Fruit fly (Drosophila melanogaster): Measurements from ENCODE around the gene CG9541.

The CG9541 gene

dm6 chr2L:8984614-8985318 lies 9.5 kb upstream of the CG9541 start, which contains the start of gene CG13101 (continued):
- peak; percentile 61 for TF ChIP-seq CG10565 (GFP tag; optimal IDR thresholded peaks at IDR 0.05)
- TF ChIP-seq CG15011 (GFP tag; optimal IDR thresholded peaks at IDR 0.05), result peak; percentile 82
- TF ChIP-seq Scr (GFP tag; IDR thresholded peaks at IDR 0.05; ENCODE audit: partially characterized antibody), result no peak
- TF ChIP-seq jigr1 (GFP tag; IDR thresholded peaks at IDR 0.05), result peak; percentile 77
- peak; percentile 76 for TF ChIP-seq Rx (GFP tag; IDR thresholded peaks at IDR 0.05)
- peak; percentile 92 for TF ChIP-seq CG32772 (GFP tag; IDR thresholded peaks at IDR 0.05)
- peak; percentile 86 for TF ChIP-seq NFAT (GFP tag; IDR thresholded peaks at IDR 0.05)
- peak; percentile 89 for TF ChIP-seq CG2202 (tag; optimal IDR thresholded peaks at IDR 0.05)
- TF ChIP-seq CG10959 (GFP tag; IDR thresholded peaks at IDR 0.05), result peak; percentile 85
- peak; percentile 92 for TF ChIP-seq CG10366 (GFP tag; IDR thresholded peaks at IDR 0.05)
- TF ChIP-seq Lhr (GFP tag; optimal IDR thresholded peaks at IDR 0.05), result peak; percentile 71
- peak; percentile 24 for TF ChIP-seq CG4328 (GFP tag; optimal IDR thresholded peaks at IDR 0.05)
- no peak for TF ChIP-seq zen2 (GFP tag; IDR thresholded peaks at IDR 0.05; ENCODE audit: partially characterized antibody)
- TF ChIP-seq CG31441 (GFP tag; IDR thresholded peaks at IDR 0.05), result peak; percentile 97
- no peak for TF ChIP-seq usp (GFP tag; optimal IDR thresholded peaks at IDR 0.05)
- peak; percentile 83 for TF ChIP-seq Atf-2 (GFP tag; optimal IDR thresholded peaks at IDR 0.05)
- peak; percentile 94 for TF ChIP-seq Fer1 (GFP tag; optimal IDR thresholded peaks at IDR 0.05)
- TF ChIP-seq CG5953 (GFP tag; IDR thresholded peaks at IDR 0.05), result peak; percentile 74; the same call in 1 of the 2 replicates
- peak; percentile 61 for TF ChIP-seq CG4617 (GFP tag; optimal IDR thresholded peaks at IDR 0.05; ENCODE audit: borderline replicate concordance)
- TF ChIP-seq CG34224 (GFP tag; IDR thresholded peaks at IDR 0.05; ENCODE audit: partially characterized antibody), result 0 out of 3 replicates have a peak, but pooled peaks have one; percentile 9
- peak; percentile 96 for TF ChIP-seq CG2678 (tag; optimal IDR thresholded peaks at IDR 0.05)
- peak; percentile 83 for TF ChIP-seq Six4 (GFP tag; optimal IDR thresholded peaks at IDR 0.05)
- peak; percentile 96 for TF ChIP-seq CG17829 (tag; optimal IDR thresholded peaks at IDR 0.05)
- peak; percentile 96 for TF ChIP-seq ci (GFP tag; IDR thresholded peaks at IDR 0.05)
- TF ChIP-seq CG13624 (GFP tag; optimal IDR thresholded peaks at IDR 0.05), result peak; percentile 88
- TF ChIP-seq Ssrp (tag; optimal IDR thresholded peaks at IDR 0.05), result peak; percentile 87
- TF ChIP-seq mirr (GFP tag; optimal IDR thresholded peaks at IDR 0.05), result no peak
- TF ChIP-seq CG13424 (tag; optimal IDR thresholded peaks at IDR 0.05), result peak; percentile 94
- peak; percentile 94 for TF ChIP-seq lbe (GFP tag; optimal IDR thresholded peaks at IDR 0.05)
- TF ChIP-seq vnd (GFP tag; IDR thresholded peaks at IDR 0.05; ENCODE audit: partially characterized antibody), result no peak
- TF ChIP-seq bsh (GFP tag; optimal IDR thresholded peaks at IDR 0.05), result peak; percentile 81 to 96
- peak; percentile 88 for TF ChIP-seq ham (GFP tag; IDR thresholded peaks at IDR 0.05)
- peak; percentile 94 for TF ChIP-seq ranshi (GFP tag; IDR thresholded peaks at IDR 0.05)
- peak; percentile 39 for TF ChIP-seq CG10543 (GFP tag; optimal IDR thresholded peaks at IDR 0.05)
- peak; percentile 71 for TF ChIP-seq Dad (GFP tag; optimal IDR thresholded peaks at IDR 0.05)
- peak in 1 of 2 experiments; percentile 72 for TF ChIP-seq Hr78 (GFP tag; optimal IDR thresholded peaks at IDR 0.05)
- TF ChIP-seq gcm (GFP tag; optimal IDR thresholded peaks at IDR 0.05), result peak; percentile 92
- TF ChIP-seq CG16815 (GFP tag; optimal IDR thresholded peaks at IDR 0.05), result peak; percentile 76
- peak; percentile 71 for TF ChIP-seq CG31388 (GFP tag; optimal IDR thresholded peaks at IDR 0.05)
- no peak; the same call in 1 of the 3 replicates for TF ChIP-seq ken (GFP tag; IDR thresholded peaks at IDR 0.05)
- peak; percentile 80 for TF ChIP-seq jumu (GFP tag; optimal IDR thresholded peaks at IDR 0.05)
- peak; percentile 97 for TF ChIP-seq Xrp1 (GFP tag; IDR thresholded peaks at IDR 0.05)
- TF ChIP-seq BtbVII (GFP tag; optimal IDR thresholded peaks at IDR 0.05), result peak; percentile 89
- peak; percentile 83 for TF ChIP-seq toy (GFP tag; IDR thresholded peaks at IDR 0.05)
- TF ChIP-seq nom (GFP tag; optimal IDR thresholded peaks at IDR 0.05), result peak; percentile 62
- no peak for TF ChIP-seq Dip2 (GFP tag; IDR thresholded peaks at IDR 0.05)
- TF ChIP-seq ato (GFP tag; IDR thresholded peaks at IDR 0.05; ENCODE audit: partially characterized antibody), result no peak
- TF ChIP-seq en (GFP tag; optimal IDR thresholded peaks at IDR 0.05), result peak; percentile 68
- no peak for TF ChIP-seq Doc3 (GFP tag; IDR thresholded peaks at IDR 0.05; ENCODE audit: partially characterized antibody)

Measured in whole organism, embryonic.